Worm (Caenorhabditis elegans) whole organism, L4 larva: ENCODE results near the gene phyh-1.

Source experiments
- F37D6.2 ChIP-seq: sonication (generic microtip); optimal IDR thresholded peaks from 2 replicates; lab custom pipeline; 2016; ENCODE audit warnings: mild to moderate bottlenecking, missing genetic modification characterization, missing compliant biosample characterization
- Y105C5A.15 ChIP-seq: fragments of 200-800 bp; sonication (Bioruptor generic); IDR thresholded peaks from 2 replicates; pipeline ENCODE4 v1.3.6; 2022; ENCODE audit warnings: missing genetic modification characterization, missing compliant biosample characterization
- Y5F2A.4 ChIP-seq: fragments of 200-800 bp; sonication (Bioruptor generic); optimal IDR thresholded peaks from 2 replicates; lab custom pipeline; 2018; ENCODE audit warnings: mild to moderate bottlenecking, missing genetic modification characterization, missing compliant biosample characterization
- Y75B8A.6 ChIP-seq: fragments of 200-800 bp; sonication (Bioruptor generic); IDR thresholded peaks from 2 replicates; pipeline ENCODE4 v1.3.6; 2022; ENCODE audit warnings: missing genetic modification reagents, missing genetic modification characterization, missing compliant biosample characterization
- ZK337.2 ChIP-seq: fragments of 200-800 bp; sonication (Bioruptor generic); IDR thresholded peaks from 2 replicates; pipeline ENCODE4 v1.3.6; 2022; ENCODE audit warnings: missing genetic modification reagents, missing genetic modification characterization, missing compliant biosample characterization
- aha-1 ChIP-seq: fragments of 150-350 bp; peaks from one replicate; lab custom pipeline; 2014; ENCODE audit warnings: missing biosample characterization, missing genetic modification characterization
- ceh-20 ChIP-seq: fragments of 200-800 bp; sonication (Bioruptor generic); IDR thresholded peaks from 2 replicates; pipeline ENCODE4 v1.3.6; 2022; ENCODE audit warnings: missing genetic modification reagents, missing genetic modification characterization, missing compliant biosample characterization
- ceh-32 ChIP-seq: sonication (generic microtip); optimal IDR thresholded peaks from 2 replicates; lab custom pipeline; 2016; ENCODE audit warnings: mild to moderate bottlenecking, missing genetic modification characterization, missing compliant biosample characterization; ENCODE audit not compliant: poor library complexity
- ceh-44 ChIP-seq: fragments of 200-800 bp; sonication (Bioruptor generic); IDR thresholded peaks from 2 replicates; pipeline ENCODE4 v1.3.6; 2022; ENCODE audit warnings: missing genetic modification reagents, missing genetic modification characterization, missing compliant biosample characterization
- ceh-82 ChIP-seq: sonication (generic microtip); optimal IDR thresholded peaks from 2 replicates; lab custom pipeline; 2017; ENCODE audit warnings: missing biosample characterization, missing genetic modification characterization
- ces-1 ChIP-seq: fragments of 150-350 bp; sonication (generic microtip); optimal IDR thresholded peaks from 4 replicates; lab custom pipeline; 2014; ENCODE audit warnings: missing biosample characterization, missing genetic modification reagents, missing genetic modification characterization
- cey-2 ChIP-seq: sonication (generic microtip); optimal IDR thresholded peaks from 3 replicates; lab custom pipeline; 2017; ENCODE audit warnings: missing genetic modification characterization, mild to moderate bottlenecking, missing compliant biosample characterization, antibody characterized with exemption, borderline replicate concordance; ENCODE audit not compliant: insufficient read depth
- ctbp-1 ChIP-seq: fragments of 200-800 bp; sonication (Bioruptor generic); IDR thresholded peaks from 2 replicates; pipeline ENCODE4 v1.3.6; 2022; ENCODE audit warnings: missing genetic modification reagents, missing genetic modification characterization, missing compliant biosample characterization
- daf-12 ChIP-seq: fragments of 150-350 bp; optimal IDR thresholded peaks from 2 replicates; lab custom pipeline; 2014; ENCODE audit warnings: missing biosample characterization, missing genetic modification reagents, missing genetic modification characterization
- daf-16 ChIP-seq, 3 experiments: sonication (generic microtip); optimal IDR thresholded peaks; 2 replicates each; lab custom pipeline; 2016 to 2017; ENCODE audit warnings: missing genetic modification characterization in 3 of 3, missing genetic modification reagents in 3 of 3, mild to moderate bottlenecking in 2 of 3, missing compliant biosample characterization in 2 of 3, missing biosample characterization in 1 of 3, moderate library complexity in 1 of 3
- dmd-6 ChIP-seq: fragments of 200-800 bp; sonication (Bioruptor generic); IDR thresholded peaks from 2 replicates; pipeline ENCODE4 v1.3.6; 2022; ENCODE audit warnings: missing genetic modification reagents, missing genetic modification characterization, missing compliant biosample characterization
- dve-1 ChIP-seq: sonication (generic microtip); optimal IDR thresholded peaks from 2 replicates; lab custom pipeline; 2017; ENCODE audit warnings: antibody characterized with exemption, mild to moderate bottlenecking, missing genetic modification characterization, missing compliant biosample characterization; ENCODE audit not compliant: insufficient read depth
- egl-27 ChIP-seq: sonication (generic microtip); optimal IDR thresholded peaks from 3 replicates; lab custom pipeline; 2017; ENCODE audit warnings: missing biosample characterization, missing genetic modification reagents, missing genetic modification characterization
- hif-1 ChIP-seq, 2 experiments: sonication (generic microtip); optimal IDR thresholded peaks; 2 replicates each; lab custom pipeline; 2016 to 2017; ENCODE audit warnings: missing compliant biosample characterization in 2 of 2, missing genetic modification characterization in 2 of 2, missing genetic modification reagents in 2 of 2, missing genotype in 2 of 2, mild to moderate bottlenecking in 1 of 2
- hlh-30 ChIP-seq: sonication (generic microtip); optimal IDR thresholded peaks from 2 replicates; lab custom pipeline; 2017; ENCODE audit warnings: antibody characterized with exemption, mild to moderate bottlenecking, missing genetic modification characterization, missing compliant biosample characterization; ENCODE audit not compliant: insufficient read depth
- lin-13 ChIP-seq: fragments of 150-350 bp; optimal IDR thresholded peaks from 2 replicates; lab custom pipeline; 2014; ENCODE audit warnings: missing biosample characterization, missing genetic modification reagents, missing genetic modification characterization
- lin-15B ChIP-seq: fragments of 150-350 bp; sonication (generic microtip); optimal IDR thresholded peaks from 3 replicates; lab custom pipeline; 2014; ENCODE audit warnings: missing biosample characterization, missing genetic modification characterization
- lin-39 ChIP-seq: fragments of 150-350 bp; optimal IDR thresholded peaks from 2 replicates; lab custom pipeline; 2014; ENCODE audit warnings: missing biosample characterization, missing genetic modification reagents, missing genetic modification characterization
- lir-3 ChIP-seq: sonication (generic microtip); optimal IDR thresholded peaks from 2 replicates; lab custom pipeline; 2016; ENCODE audit warnings: mild to moderate bottlenecking, missing genetic modification characterization, missing compliant biosample characterization
- nhr-102 ChIP-seq: sonication (generic microtip); optimal IDR thresholded peaks from 2 replicates; lab custom pipeline; 2016; ENCODE audit warnings: mild to moderate bottlenecking, missing genetic modification characterization, moderate library complexity, missing compliant biosample characterization
- nhr-11 ChIP-seq: fragments of 150-350 bp; optimal IDR thresholded peaks from 2 replicates; lab custom pipeline; 2014; ENCODE audit warnings: missing biosample characterization, missing genetic modification characterization
- nhr-111 ChIP-seq: fragments of 200-800 bp; sonication (Bioruptor generic); optimal IDR thresholded peaks from 2 replicates; lab custom pipeline; 2018; ENCODE audit warnings: mild to moderate bottlenecking, missing genetic modification characterization, missing compliant biosample characterization
- nhr-28 ChIP-seq: fragments of 150-350 bp; optimal IDR thresholded peaks from 2 replicates; lab custom pipeline; 2014; ENCODE audit warnings: missing biosample characterization, missing genetic modification characterization
- nhr-41 ChIP-seq: fragments of 200-800 bp; sonication (Bioruptor generic); IDR thresholded peaks from 2 replicates; pipeline ENCODE4 v1.3.6; 2022; ENCODE audit warnings: missing genetic modification reagents, missing genetic modification characterization, missing compliant biosample characterization
- snpc-4 ChIP-seq: fragments of 150-350 bp; optimal IDR thresholded peaks from 2 replicates; lab custom pipeline; 2014; ENCODE audit warnings: missing biosample characterization, missing genetic modification characterization
- tra-1 ChIP-seq: fragments of 200-800 bp; sonication (Bioruptor generic); IDR thresholded peaks from 2 replicates; pipeline ENCODE4 v1.3.6; 2022; ENCODE audit warnings: missing genetic modification reagents, missing genetic modification characterization, missing compliant biosample characterization
- unc-130 ChIP-seq: sonication (generic microtip); optimal IDR thresholded peaks from 2 replicates; lab custom pipeline; 2016; ENCODE audit warnings: missing genetic modification reagents, missing genetic modification characterization, missing compliant biosample characterization
- unc-39 ChIP-seq: sonication (generic microtip); optimal IDR thresholded peaks from 2 replicates; lab custom pipeline; 2017; ENCODE audit warnings: missing biosample characterization, missing genetic modification characterization
- unc-62 ChIP-seq, 3 experiments: fragments of 150-350 bp in 1 of 3; sonication (generic microtip); optimal IDR thresholded peaks in 2 of 3; peaks in 1 of 3; 1 replicate in 1 of 3; 2 replicates in 2 of 3; lab custom pipeline; 2014 to 2017; ENCODE audit warnings: missing biosample characterization in 3 of 3, missing genetic modification characterization in 3 of 3, missing genetic modification reagents in 3 of 3, missing genotype in 1 of 3

Gene phyh-1

ce11 chrIV:17249691-17250181, 9.5 kb downstream of the phyh-1 start, which contains the start of gene eelo-2 (continued):
- TF ChIP-seq unc-130 (GFP tag; lab: Kevin White, UChicago) (peak; percentile 93), nhr-11 (tag; lab: Kevin White, UChicago) (peak; percentile 97), unc-62 (GFP tag; optimal IDR thresholded peaks at IDR 0.05 in 1 of 2; lab: Kevin White, UChicago) (peak in 1 of 2 experiments; percentile 99), unc-62 (tag; optimal IDR thresholded peaks at IDR 0.05; lab: Kevin White, UChicago) (no peak), Y105C5A.15 (GFP tag; lab: Robert Waterston, UW) (0 out of 2 replicates have a peak, but pooled peaks have one; percentile 19), ceh-82 (peak; percentile 62), ceh-32 (tag; lab: Kevin White, UChicago) (peak; percentile 75), hif-1 (tag; optimal IDR thresholded peaks at IDR 0.05; lab: Kevin White, UChicago) (peak; percentile 74 to 91), nhr-102 (tag; lab: Kevin White, UChicago) (peak; percentile 98), dve-1 (tag; lab: Kevin White, UChicago) (peak; percentile 99), tra-1 (GFP tag; lab: Robert Waterston, UW) (peak; percentile 94), lin-39 (tag; lab: Kevin White, UChicago) (peak; percentile 52), Y5F2A.4 (GFP tag; lab: Kevin White, UChicago) (peak; percentile 78), nhr-41 (GFP tag; lab: Robert Waterston, UW) (peak; percentile 90), daf-12 (tag; lab: Kevin White, UChicago) (no peak), nhr-111 (GFP tag; lab: Kevin White, UChicago) (no peak), snpc-4 (tag; lab: Kevin White, UChicago) (peak; percentile 34), dmd-6 (GFP tag; lab: Robert Waterston, UW) (peak; percentile 97), ctbp-1 (GFP tag; lab: Robert Waterston, UW) (peak; percentile 92), hlh-30 (tag; lab: Kevin White, UChicago) (peak; percentile 93), Y75B8A.6 (GFP tag; lab: Robert Waterston, UW) (peak; percentile 90), lin-15B (tag; lab: Kevin White, UChicago) (peak; percentile 96), ceh-20 (peak; percentile 96), daf-16 (GFP tag; optimal IDR thresholded peaks at IDR 0.05; lab: Kevin White, UChicago) (peak; percentile 66 to 91), daf-16 (tag; optimal IDR thresholded peaks at IDR 0.05; lab: Kevin White, UChicago) (peak; percentile 80), egl-27 (tag; lab: Kevin White, UChicago) (peak; percentile 33), nhr-28 (tag; lab: Kevin White, UChicago) (peak; percentile 91), lin-13 (GFP tag; lab: Kevin White, UChicago) (peak; percentile 97), unc-39 (tag; lab: Kevin White, UChicago) (no peak)
- TF ChIP-seq, all 104 proteins: peak for 87

ce11 chrIV:17248538-17248937, 10.7 kb downstream of the phyh-1 start:
- TF ChIP-seq lir-3 (tag; lab: Kevin White, UChicago) (no peak), ces-1 (GFP tag; lab: Kevin White, UChicago) (no peak), unc-62 (GFP tag; optimal IDR thresholded peaks at IDR 0.05 in 1 of 2; lab: Kevin White, UChicago) (peak in 1 of 2 experiments; percentile 95), unc-62 (tag; optimal IDR thresholded peaks at IDR 0.05; lab: Kevin White, UChicago) (no peak), daf-16 (GFP tag; optimal IDR thresholded peaks at IDR 0.05; lab: Kevin White, UChicago) (no peak), daf-16 (tag; optimal IDR thresholded peaks at IDR 0.05; lab: Kevin White, UChicago) (no peak), F37D6.2 (no peak), lin-39 (tag; lab: Kevin White, UChicago) (no peak), cey-2 (no peak), aha-1 (no peak), ceh-44 (GFP tag; lab: Robert Waterston, UW) (no peak)

ce11 chrIV:17247184-17247583, 12.0 kb downstream of the phyh-1 start:
- no peak for TF ChIP-seq ZK337.2 (GFP tag; lab: Robert Waterston, UW)
- no peak for TF ChIP-seq unc-39 (tag; lab: Kevin White, UChicago)
- no peak for TF ChIP-seq ceh-82
- peak in 1 of 2 experiments; percentile 46 for TF ChIP-seq unc-62 (GFP tag; optimal IDR thresholded peaks at IDR 0.05 in 1 of 2; lab: Kevin White, UChicago)
- TF ChIP-seq unc-62 (tag; optimal IDR thresholded peaks at IDR 0.05; lab: Kevin White, UChicago) = no peak
- no peak for TF ChIP-seq nhr-11 (tag; lab: Kevin White, UChicago)
- TF ChIP-seq aha-1 = peak; percentile 95
